Worm (Caenorhabditis elegans) whole organism, L4 larva: ENCODE results near the gene K08D10.11.

Experiments used
- D1046.2 ChIP-seq: fragments of 200-800 bp; sonication (Bioruptor generic); IDR thresholded peaks from 2 replicates; pipeline ENCODE4 v1.3.6; 2022; ENCODE audit warnings: missing genetic modification characterization, missing compliant biosample characterization
- F44E2.7 ChIP-seq: fragments of 200-800 bp; sonication (Bioruptor generic); IDR thresholded peaks from 2 replicates; pipeline ENCODE4 v2.1.2; 2022; ENCODE audit warnings: missing genetic modification characterization, missing compliant biosample characterization
- F49E8.2 ChIP-seq: sonication (generic microtip); optimal IDR thresholded peaks from 2 replicates; lab custom pipeline; 2016; ENCODE audit warnings: missing compliant biosample characterization, mild to moderate bottlenecking, missing genetic modification characterization, borderline replicate concordance
- T20F7.1 ChIP-seq: fragments of 200-800 bp; sonication (Bioruptor generic); optimal IDR thresholded peaks from 2 replicates; lab custom pipeline; 2018; ENCODE audit warnings: mild to moderate bottlenecking, missing genetic modification characterization, missing compliant biosample characterization
- T26A8.4 ChIP-seq: fragments of 200-800 bp; sonication (Bioruptor generic); IDR thresholded peaks from 2 replicates; pipeline ENCODE4 v1.3.6; 2022; ENCODE audit warnings: missing genetic modification characterization, missing compliant biosample characterization
- Y105C5A.15 ChIP-seq: fragments of 200-800 bp; sonication (Bioruptor generic); IDR thresholded peaks from 2 replicates; pipeline ENCODE4 v1.3.6; 2022; ENCODE audit warnings: missing genetic modification characterization, missing compliant biosample characterization
- Y75B8A.6 ChIP-seq: fragments of 200-800 bp; sonication (Bioruptor generic); IDR thresholded peaks from 2 replicates; pipeline ENCODE4 v1.3.6; 2022; ENCODE audit warnings: missing genetic modification reagents, missing genetic modification characterization, missing compliant biosample characterization
- ZK337.2 ChIP-seq: fragments of 200-800 bp; sonication (Bioruptor generic); IDR thresholded peaks from 2 replicates; pipeline ENCODE4 v1.3.6; 2022; ENCODE audit warnings: missing genetic modification reagents, missing genetic modification characterization, missing compliant biosample characterization
- aha-1 ChIP-seq: fragments of 150-350 bp; peaks from one replicate; lab custom pipeline; 2014; ENCODE audit warnings: missing biosample characterization, missing genetic modification characterization
- ama-1 ChIP-seq: fragments of 150-350 bp; optimal IDR thresholded peaks from 2 replicates; lab custom pipeline; 2014; ENCODE audit warnings: inconsistent platforms, mixed read lengths
- ceh-32 ChIP-seq: sonication (generic microtip); optimal IDR thresholded peaks from 2 replicates; lab custom pipeline; 2016; ENCODE audit warnings: mild to moderate bottlenecking, missing genetic modification characterization, missing compliant biosample characterization; ENCODE audit not compliant: poor library complexity
- ceh-82 ChIP-seq: sonication (generic microtip); optimal IDR thresholded peaks from 2 replicates; lab custom pipeline; 2017; ENCODE audit warnings: missing biosample characterization, missing genetic modification characterization
- daf-12 ChIP-seq: fragments of 150-350 bp; optimal IDR thresholded peaks from 2 replicates; lab custom pipeline; 2014; ENCODE audit warnings: missing biosample characterization, missing genetic modification reagents, missing genetic modification characterization
- daf-19 ChIP-seq: fragments of 200-800 bp; sonication (Bioruptor generic); conservative IDR thresholded peaks from 2 replicates; pipeline ENCODE4 v1.3.6; 2022; ENCODE audit warnings: missing genetic modification characterization, missing compliant biosample characterization
- dpl-1 ChIP-seq: fragments of 150-350 bp; optimal IDR thresholded peaks from 2 replicates; lab custom pipeline; 2014; ENCODE audit warnings: missing biosample characterization, missing genetic modification reagents, missing genetic modification characterization
- duxl-1 ChIP-seq: sonication (generic microtip); optimal IDR thresholded peaks from 2 replicates; lab custom pipeline; 2016; ENCODE audit warnings: mild to moderate bottlenecking, missing genetic modification characterization, moderate library complexity, missing compliant biosample characterization; ENCODE audit not compliant: poor library complexity
- egl-27 ChIP-seq: sonication (generic microtip); optimal IDR thresholded peaks from 3 replicates; lab custom pipeline; 2017; ENCODE audit warnings: missing biosample characterization, missing genetic modification reagents, missing genetic modification characterization
- fkh-10 ChIP-seq: fragments of 150-350 bp; optimal IDR thresholded peaks from 2 replicates; lab custom pipeline; 2014; ENCODE audit warnings: missing biosample characterization, missing genetic modification reagents, missing genetic modification characterization
- hif-1 ChIP-seq, 2 experiments: sonication (generic microtip); optimal IDR thresholded peaks; 2 replicates each; lab custom pipeline; 2016 to 2017; ENCODE audit warnings: missing compliant biosample characterization in 2 of 2, missing genetic modification characterization in 2 of 2, missing genetic modification reagents in 2 of 2, missing genotype in 2 of 2, mild to moderate bottlenecking in 1 of 2
- hlh-30 ChIP-seq: sonication (generic microtip); optimal IDR thresholded peaks from 2 replicates; lab custom pipeline; 2017; ENCODE audit warnings: antibody characterized with exemption, mild to moderate bottlenecking, missing genetic modification characterization, missing compliant biosample characterization; ENCODE audit not compliant: insufficient read depth
- lim-7 ChIP-seq: fragments of 200-800 bp; sonication (Bioruptor generic); IDR thresholded peaks from 2 replicates; pipeline ENCODE4 v1.3.6; 2022; ENCODE audit warnings: missing genetic modification characterization, missing compliant biosample characterization
- lin-13 ChIP-seq: fragments of 150-350 bp; optimal IDR thresholded peaks from 2 replicates; lab custom pipeline; 2014; ENCODE audit warnings: missing biosample characterization, missing genetic modification reagents, missing genetic modification characterization
- lin-38 ChIP-seq: fragments of 200-800 bp; sonication (Bioruptor generic); IDR thresholded peaks from 2 replicates; pipeline ENCODE4 v1.3.6; 2022; ENCODE audit warnings: missing genetic modification reagents, missing genetic modification characterization, missing compliant biosample characterization
- lin-39 ChIP-seq: fragments of 150-350 bp; optimal IDR thresholded peaks from 2 replicates; lab custom pipeline; 2014; ENCODE audit warnings: missing biosample characterization, missing genetic modification reagents, missing genetic modification characterization
- lir-3 ChIP-seq: sonication (generic microtip); optimal IDR thresholded peaks from 2 replicates; lab custom pipeline; 2016; ENCODE audit warnings: mild to moderate bottlenecking, missing genetic modification characterization, missing compliant biosample characterization
- mdl-1 ChIP-seq, 2 experiments: fragments of 150-350 bp in 1 of 2; sonication (generic microtip) in 1 of 2; optimal IDR thresholded peaks; 2 replicates each; lab custom pipeline; 2014 to 2017; ENCODE audit warnings: missing biosample characterization in 2 of 2, missing genetic modification characterization in 2 of 2
- mdt-29 ChIP-seq: fragments of 200-800 bp; sonication (Bioruptor generic); IDR thresholded peaks from 2 replicates; pipeline ENCODE4 v1.3.6; 2022; ENCODE audit warnings: missing genetic modification reagents, missing genetic modification characterization, missing compliant biosample characterization
- mes-2 ChIP-seq: sonication (generic microtip); optimal IDR thresholded peaks from 2 replicates; lab custom pipeline; 2016; ENCODE audit warnings: missing genotype, mild to moderate bottlenecking, missing genetic modification characterization, missing compliant biosample characterization; ENCODE audit not compliant: poor library complexity, severe bottlenecking
- nhr-10 ChIP-seq: fragments of 150-350 bp; optimal IDR thresholded peaks from 2 replicates; lab custom pipeline; 2014; ENCODE audit warnings: missing biosample characterization, missing genetic modification characterization
- nhr-237 ChIP-seq: sonication (generic microtip); optimal IDR thresholded peaks from 2 replicates; lab custom pipeline; 2017; ENCODE audit warnings: missing biosample characterization, missing genetic modification characterization
- nhr-41 ChIP-seq: fragments of 200-800 bp; sonication (Bioruptor generic); IDR thresholded peaks from 2 replicates; pipeline ENCODE4 v1.3.6; 2022; ENCODE audit warnings: missing genetic modification reagents, missing genetic modification characterization, missing compliant biosample characterization
- nhr-48 ChIP-seq: sonication (generic microtip); optimal IDR thresholded peaks from 2 replicates; lab custom pipeline; 2016; ENCODE audit warnings: mild to moderate bottlenecking, missing genetic modification characterization, missing compliant biosample characterization
- nhr-76 ChIP-seq: fragments of 150-350 bp; optimal IDR thresholded peaks from 2 replicates; lab custom pipeline; 2014; ENCODE audit warnings: missing biosample characterization, missing genetic modification characterization
- php-3 ChIP-seq: fragments of 200-800 bp; sonication (Bioruptor generic); IDR thresholded peaks from 2 replicates; pipeline ENCODE4 v1.3.6; 2022; ENCODE audit warnings: missing genetic modification reagents, missing genetic modification characterization, missing compliant biosample characterization
- rbr-2 ChIP-seq: sonication (generic microtip); optimal IDR thresholded peaks from 2 replicates; lab custom pipeline; 2016; ENCODE audit warnings: missing genotype, missing genetic modification characterization, missing compliant biosample characterization
- saeg-2 ChIP-seq: fragments of 200-800 bp; sonication (Bioruptor generic); IDR thresholded peaks from 2 replicates; pipeline ENCODE4 v1.3.6; 2022; ENCODE audit warnings: missing genetic modification reagents, missing genetic modification characterization, missing compliant biosample characterization
- sdz-12 ChIP-seq: fragments of 200-800 bp; sonication (Bioruptor generic); optimal IDR thresholded peaks from 2 replicates; lab custom pipeline; 2018; ENCODE audit warnings: mild to moderate bottlenecking, missing genetic modification characterization, missing compliant biosample characterization
- set-16 ChIP-seq: fragments of 200-800 bp; sonication (Bioruptor generic); IDR thresholded peaks from 2 replicates; pipeline ENCODE4 v1.3.6; 2022; ENCODE audit warnings: missing genetic modification reagents, missing genetic modification characterization, missing compliant biosample characterization
- skn-1 ChIP-seq: fragments of 150-350 bp; optimal IDR thresholded peaks from 2 replicates; lab custom pipeline; 2014; ENCODE audit warnings: missing biosample characterization, missing genetic modification characterization
- snpc-1.2 ChIP-seq: fragments of 200-800 bp; sonication (Bioruptor generic); IDR thresholded peaks from 2 replicates; pipeline ENCODE4 v1.3.6; 2022; ENCODE audit warnings: missing genetic modification reagents, missing genetic modification characterization, missing compliant biosample characterization
- unc-130 ChIP-seq: sonication (generic microtip); optimal IDR thresholded peaks from 2 replicates; lab custom pipeline; 2016; ENCODE audit warnings: missing genetic modification reagents, missing genetic modification characterization, missing compliant biosample characterization
- unc-39 ChIP-seq: sonication (generic microtip); optimal IDR thresholded peaks from 2 replicates; lab custom pipeline; 2017; ENCODE audit warnings: missing biosample characterization, missing genetic modification characterization
- unc-62 ChIP-seq, 3 experiments: fragments of 150-350 bp in 1 of 3; sonication (generic microtip); optimal IDR thresholded peaks in 2 of 3; peaks in 1 of 3; 1 replicate in 1 of 3; 2 replicates in 2 of 3; lab custom pipeline; 2014 to 2017; ENCODE audit warnings: missing biosample characterization in 3 of 3, missing genetic modification characterization in 3 of 3, missing genetic modification reagents in 3 of 3, missing genotype in 1 of 3
- ztf-7 ChIP-seq: fragments of 150-350 bp; optimal IDR thresholded peaks from 2 replicates; lab custom pipeline; 2014; ENCODE audit warnings: missing biosample characterization, missing genetic modification characterization

Gene K08D10.11

DNA sequence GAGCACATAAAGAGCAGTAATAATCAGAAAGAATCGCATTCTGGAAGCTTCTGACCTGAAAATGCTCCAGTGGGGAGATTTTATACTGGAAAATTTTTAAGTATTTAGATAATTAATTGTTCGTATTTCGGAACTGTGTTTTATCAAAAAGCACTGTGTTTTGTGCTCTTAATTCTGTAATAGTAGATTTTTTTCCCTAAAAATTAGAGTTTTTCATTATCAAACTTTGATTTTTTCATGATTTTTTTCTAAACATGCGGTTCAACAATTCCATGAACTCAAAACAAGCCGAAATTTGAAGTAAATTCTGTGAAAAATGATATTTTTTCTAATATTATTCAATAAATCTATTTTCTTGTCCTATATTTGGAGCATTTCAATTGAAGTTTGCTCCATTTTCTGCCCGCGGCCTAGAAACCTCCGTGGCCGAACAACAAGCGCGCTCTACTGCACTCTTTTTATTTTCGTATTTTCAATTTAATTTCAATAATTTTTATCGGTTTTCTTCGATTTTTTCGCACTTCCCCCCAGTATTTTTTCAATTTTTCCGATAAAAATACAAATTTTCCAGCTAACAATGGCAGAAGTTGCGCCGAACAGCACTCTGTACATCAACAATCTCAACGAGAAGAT lies 14.4 kb downstream of the K08D10.11 start, which contains the start of the genes K08D10.13 and rnp-2 (continued):
- TF ChIP-seq aha-1 (tag; lab: Kevin White, UChicago): peak; percentile 43
- no peak for TF ChIP-seq mdt-29 (GFP tag; lab: Robert Waterston, UW)
- no peak for TF ChIP-seq lir-3 (tag; lab: Kevin White, UChicago)
- no peak for TF ChIP-seq Y105C5A.15 (GFP tag; lab: Robert Waterston, UW)
- TF ChIP-seq lin-13 (GFP tag; lab: Kevin White, UChicago): peak; percentile 10
- no peak for TF ChIP-seq fkh-10 (GFP tag; lab: Kevin White, UChicago)
- TF ChIP-seq lin-39 (tag; lab: Kevin White, UChicago): no peak
- no peak for TF ChIP-seq nhr-76 (tag; lab: Kevin White, UChicago)
- TF ChIP-seq nhr-48 (tag; lab: Kevin White, UChicago): no peak
- no peak for TF ChIP-seq set-16 (GFP tag; lab: Robert Waterston, UW)
- no peak for TF ChIP-seq T26A8.4 (GFP tag; lab: Robert Waterston, UW)
- TF ChIP-seq unc-39 (tag; lab: Kevin White, UChicago): no peak
- no peak for TF ChIP-seq nhr-41 (GFP tag; lab: Robert Waterston, UW)
- no peak for TF ChIP-seq ceh-32
- TF ChIP-seq F44E2.7 (GFP tag; lab: Robert Waterston, UW): no peak
- TF ChIP-seq nhr-237 (tag; lab: Kevin White, UChicago): no peak
- TF ChIP-seq ceh-82 (tag; lab: Kevin White, UChicago): no peak
- peak; percentile 92 for TF ChIP-seq lin-38 (GFP tag; lab: Robert Waterston, UW)
- no peak for TF ChIP-seq D1046.2 (GFP tag; lab: Robert Waterston, UW)
- no peak for TF ChIP-seq T20F7.1 (GFP tag; lab: Kevin White, UChicago)
- TF ChIP-seq ama-1: no peak
- TF ChIP-seq saeg-2 (GFP tag; lab: Robert Waterston, UW): no peak
- peak; percentile 63 for TF ChIP-seq dpl-1
- TF ChIP-seq F49E8.2: no peak
- no peak for TF ChIP-seq Y75B8A.6 (GFP tag; lab: Robert Waterston, UW)
- no peak for TF ChIP-seq egl-27
- TF ChIP-seq lim-7: no peak
- TF ChIP-seq ztf-7 (tag; lab: Kevin White, UChicago): no peak
- peak; percentile 96 for TF ChIP-seq mes-2 (tag; lab: Kevin White, UChicago)
- TF ChIP-seq rbr-2 (tag; lab: Kevin White, UChicago): peak; percentile 35
- TF ChIP-seq php-3 (GFP tag; lab: Robert Waterston, UW): no peak
- no peak for TF ChIP-seq hlh-30 (tag; lab: Kevin White, UChicago)
- no peak for TF ChIP-seq snpc-1.2 (GFP tag; lab: Robert Waterston, UW)
- peak; percentile 29 for TF ChIP-seq unc-130 (GFP tag; lab: Kevin White, UChicago)
- TF ChIP-seq duxl-1: no peak
- peak in 1 of 2 experiments; percentile 45 for TF ChIP-seq hif-1 (tag; optimal IDR thresholded peaks at IDR 0.05; lab: Kevin White, UChicago)
- TF ChIP-seq mdl-1 (tag; optimal IDR thresholded peaks at IDR 0.05; lab: Kevin White, UChicago): no peak
- TF ChIP-seq nhr-10: no peak
- TF ChIP-seq unc-62 (GFP tag; optimal IDR thresholded peaks at IDR 0.05 in 1 of 2; lab: Kevin White, UChicago): no peak
- TF ChIP-seq unc-62 (tag; optimal IDR thresholded peaks at IDR 0.05; lab: Kevin White, UChicago): no peak
- TF ChIP-seq skn-1: no peak
- 0 out of 2 replicates have a peak, but pooled peaks have one; percentile 25 for TF ChIP-seq ZK337.2 (GFP tag; lab: Robert Waterston, UW)
- no peak for TF ChIP-seq sdz-12 (GFP tag; lab: Kevin White, UChicago)
- TF ChIP-seq daf-12: no peak
- no peak for TF ChIP-seq daf-19
